Worm (Caenorhabditis elegans) whole organism, mixed stage, embryonic: ENCODE measurements around the gene sma-2.

Source experiments
- blmp-1 ChIP-seq: fragments of 150-350 bp; optimal IDR thresholded peaks from 2 replicates; lab custom pipeline; 2014; ENCODE audit warnings: missing biosample characterization, missing genetic modification characterization
- ces-1 ChIP-seq: fragments of 150-350 bp; optimal IDR thresholded peaks from 2 replicates; lab custom pipeline; 2014; ENCODE audit warnings: missing biosample characterization, missing genetic modification reagents, missing genetic modification characterization
- drap-1 ChIP-seq: fragments of 200-800 bp; sonication (Bioruptor generic); optimal IDR thresholded peaks from 3 replicates; lab custom pipeline; 2018; ENCODE audit warnings: mild to moderate bottlenecking, missing genetic modification characterization, missing compliant biosample characterization
- lin-13 ChIP-seq: fragments of 150-350 bp; optimal IDR thresholded peaks from 2 replicates; lab custom pipeline; 2014; ENCODE audit warnings: missing biosample characterization, missing genetic modification characterization
- mep-1 ChIP-seq: fragments of 150-350 bp; optimal IDR thresholded peaks from 2 replicates; lab custom pipeline; 2017; ENCODE audit warnings: missing biosample characterization, missing genetic modification reagents, missing genetic modification characterization, inconsistent platforms
- mls-2 ChIP-seq: sonication (generic microtip); optimal IDR thresholded peaks from 2 replicates; lab custom pipeline; 2016; ENCODE audit warnings: mild to moderate bottlenecking, missing genetic modification characterization, moderate library complexity, missing compliant biosample characterization
- nhr-237 ChIP-seq: fragments of 150-350 bp; optimal IDR thresholded peaks from 2 replicates; lab custom pipeline; 2014; ENCODE audit warnings: missing biosample characterization, missing genetic modification characterization
- nhr-28 ChIP-seq: fragments of 150-350 bp; optimal IDR thresholded peaks from 2 replicates; lab custom pipeline; 2014; ENCODE audit warnings: missing biosample characterization, missing genetic modification characterization
- unc-62 ChIP-seq: fragments of 150-350 bp; optimal IDR thresholded peaks from 2 replicates; lab custom pipeline; 2014; ENCODE audit warnings: missing biosample characterization, missing genetic modification reagents, missing genetic modification characterization

- TF ChIP-seq mls-2 (tag; lab: Kevin White, UChicago) (no peak), unc-62 (GFP tag; lab: Kevin White, UChicago) (no peak), ces-1 (no peak), nhr-28 (tag; lab: Kevin White, UChicago) (no peak), drap-1 (GFP tag; lab: Kevin White, UChicago) (no peak), nhr-237 (tag; lab: Kevin White, UChicago) (no peak), mep-1 (tag; lab: Kevin White, UChicago) (no peak), blmp-1 (no peak), lin-13 (no peak)
These were observed 17.5 kb upstream of the sma-2 start for ce11 chrIII:8731973-8732372.
